Fruit fly (Drosophila melanogaster) whole organism, embryonic: ENCODE data around the gene IKKbeta.

Experiments used
- CG16779 ChIP-seq: fragments of 200-800 bp; sonication (Bioruptor generic); IDR thresholded peaks from 2 replicates; pipeline ENCODE4 v1.3.6; 2022; ENCODE audit warnings: missing biosample characterization, missing genetic modification characterization
- CG4404 ChIP-seq: fragments of 200-800 bp; sonication (Bioruptor generic); IDR thresholded peaks from 2 replicates; pipeline ENCODE4 v1.3.6; 2022; ENCODE audit warnings: missing biosample characterization, missing genetic modification characterization
- CG6272 ChIP-seq: fragments of 200-800 bp; sonication (Bioruptor generic); IDR thresholded peaks from 2 replicates; pipeline ENCODE4 v1.3.6; 2022; ENCODE audit warnings: missing biosample characterization, missing genetic modification characterization
- CG7745 ChIP-seq: fragments of 200-800 bp; sonication (Bioruptor generic); optimal IDR thresholded peaks from 2 replicates; lab custom pipeline; 2018; ENCODE audit warnings: missing biosample characterization, mild to moderate bottlenecking, missing genetic modification characterization, moderate library complexity
- ERR ChIP-seq: fragments of 200-800 bp; sonication (Bioruptor generic); optimal IDR thresholded peaks from 2 replicates; lab custom pipeline; 2016; ENCODE audit warnings: missing biosample characterization, missing genetic modification characterization
- Hsf ChIP-seq: fragments of 200-800 bp; sonication (Bioruptor generic); optimal IDR thresholded peaks from 3 replicates; lab custom pipeline; 2016; ENCODE audit warnings: missing biosample characterization, missing genetic modification characterization
- cas ChIP-seq: fragments of 200-800 bp; sonication (Bioruptor generic); IDR thresholded peaks from 2 replicates; pipeline ENCODE4 v1.3.6; 2022; ENCODE audit warnings: missing biosample characterization, missing genetic modification characterization
- gfzf ChIP-seq: fragments of 200-800 bp; sonication (Bioruptor generic); optimal IDR thresholded peaks from 2 replicates; lab custom pipeline; 2016; ENCODE audit warnings: missing biosample characterization, mild to moderate bottlenecking, missing genetic modification characterization, moderate library complexity
- h ChIP-seq: fragments of >200 bp; optimal IDR thresholded peaks from 2 replicates; lab custom pipeline; 2017
- luna ChIP-seq: fragments of 200-800 bp; sonication (Bioruptor generic); optimal IDR thresholded peaks from 2 replicates; lab custom pipeline; 2016; ENCODE audit warnings: missing biosample characterization, missing genetic modification characterization
- tna ChIP-seq: fragments of 200-800 bp; sonication (Bioruptor generic); IDR thresholded peaks from 2 replicates; pipeline ENCODE4 v1.3.6; 2022; ENCODE audit warnings: missing biosample characterization, missing genetic modification characterization; ENCODE audit not compliant: partially characterized antibody
- tx ChIP-seq: fragments of 200-800 bp; sonication (Bioruptor generic); optimal IDR thresholded peaks from 2 replicates; lab custom pipeline; 2016; ENCODE audit warnings: missing biosample characterization, missing genetic modification characterization

dm6 chr3R:16013580-16013979 is 35.6 kb downstream of the IKKbeta start:
- no peak for TF ChIP-seq CG16779 (GFP tag; lab: Robert Waterston, UW)
- no peak for TF ChIP-seq gfzf (GFP tag; lab: Kevin White, UChicago)
- TF ChIP-seq tna = no peak
- TF ChIP-seq CG4404 = no peak
- TF ChIP-seq cas = no peak
- no peak for TF ChIP-seq ERR (GFP tag; lab: Kevin White, UChicago)
- no peak for TF ChIP-seq Hsf (GFP tag; lab: Kevin White, UChicago)
- no peak for TF ChIP-seq h
- no peak for TF ChIP-seq tx (GFP tag; lab: Kevin White, UChicago)
- no peak for TF ChIP-seq CG7745 (tag; lab: Kevin White, UChicago)
- TF ChIP-seq CG6272 (GFP tag; lab: Robert Waterston, UW) = no peak
- no peak for TF ChIP-seq luna (GFP tag; lab: Kevin White, UChicago)
